Worm (Caenorhabditis elegans): ENCODE data around the gene acy-1.

The acy-1 gene

ce11 chrIII:4693695-4694094, 28.2 kb upstream of the acy-1 start, which contains the start of gene T04A8.8:
Gene T04A8.8, plus strand, starts transcription at chrIII:4693995.
- TF ChIP-seq elt-1 (tag; optimal IDR thresholded peaks at IDR 0.05) (no peak), blmp-1 (tag; optimal IDR thresholded peaks at IDR 0.05; ENCODE audit: insufficient read depth) (no peak), nhr-129 (tag; optimal IDR thresholded peaks at IDR 0.05) (no peak), C34F6.9 (tag; optimal IDR thresholded peaks at IDR 0.05) (no peak), peb-1 (tag; optimal IDR thresholded peaks at IDR 0.05) (no peak), nhr-11 (tag; optimal IDR thresholded peaks at IDR 0.05) (no peak), sma-9 (GFP tag; optimal IDR thresholded peaks at IDR 0.05) (no peak), sma-9 (tag; optimal IDR thresholded peaks at IDR 0.05) (no peak), crh-2 (tag; optimal IDR thresholded peaks at IDR 0.05) (no peak), mdl-1 (tag; optimal IDR thresholded peaks at IDR 0.05) (no peak), nhr-23 (tag; optimal IDR thresholded peaks at IDR 0.05) (no peak), fos-1 (tag; optimal IDR thresholded peaks at IDR 0.05) (no peak), aly-2 (tag; optimal IDR thresholded peaks at IDR 0.05) (no peak), unc-62 (GFP tag; optimal IDR thresholded peaks at IDR 0.05) (no peak), ceh-16 (tag; optimal IDR thresholded peaks at IDR 0.05) (no peak), unc-39 (tag; optimal IDR thresholded peaks at IDR 0.05) (no peak)

ce11 chrIII:4695057-4695456, 26.8 kb upstream of the acy-1 start, which contains the start of gene T04A8.7:
Gene T04A8.7, plus strand, starts transcription at chrIII:4695357.
- no peak for TF ChIP-seq ceh-16 (tag; optimal IDR thresholded peaks at IDR 0.05)

ce11 chrIII:4696903-4697302, 25.0 kb upstream of the acy-1 start:
- no peak for TF ChIP-seq ZK546.5 (tag; optimal IDR thresholded peaks at IDR 0.05)
- TF ChIP-seq lsy-2 (tag; optimal IDR thresholded peaks at IDR 0.05): no peak
- TF ChIP-seq elt-3 (tag; optimal IDR thresholded peaks at IDR 0.05): no peak
- no peak for TF ChIP-seq aly-2 (tag; optimal IDR thresholded peaks at IDR 0.05)
- no peak for TF ChIP-seq F13H6.1 (tag; optimal IDR thresholded peaks at IDR 0.05)
- TF ChIP-seq nhr-10 (tag; optimal IDR thresholded peaks at IDR 0.05): no peak
- TF ChIP-seq nhr-25 (tag; optimal IDR thresholded peaks at IDR 0.05): no peak
- TF ChIP-seq peb-1 (tag; optimal IDR thresholded peaks at IDR 0.05): no peak
- no peak for TF ChIP-seq unc-62 (GFP tag; optimal IDR thresholded peaks at IDR 0.05)
- TF ChIP-seq Y55F3AM.14 (GFP tag; optimal IDR thresholded peaks at IDR 0.05): no peak
- TF ChIP-seq nhr-77 (tag; optimal IDR thresholded peaks at IDR 0.05): no peak

ce11 chrIII:4697819-4698218, 24.1 kb upstream of the acy-1 start, which contains the start of gene dnj-18:
Gene dnj-18, plus strand, starts transcription at chrIII:4698119.
- TF ChIP-seq unc-55 (GFP tag; optimal IDR thresholded peaks at IDR 0.05) (no peak), lin-39 (tag; optimal IDR thresholded peaks at IDR 0.05) (no peak), nhr-21 (tag; optimal IDR thresholded peaks at IDR 0.05) (no peak), crh-2 (tag; optimal IDR thresholded peaks at IDR 0.05) (no peak), alr-1 (tag; optimal IDR thresholded peaks at IDR 0.05) (no peak), nhr-237 (tag; optimal IDR thresholded peaks at IDR 0.05) (no peak), ama-1 (optimal IDR thresholded peaks at IDR 0.05) (no peak), C34F6.9 (tag; optimal IDR thresholded peaks at IDR 0.05) (no peak), mbf-1 (tag; optimal IDR thresholded peaks at IDR 0.05) (no peak), sma-9 (GFP tag; optimal IDR thresholded peaks at IDR 0.05) (no peak), sma-9 (tag; optimal IDR thresholded peaks at IDR 0.05) (no peak), ztf-1 (GFP tag; conservative IDR thresholded peaks at IDR 0.05) (no peak), ceh-16 (tag; optimal IDR thresholded peaks at IDR 0.05) (no peak), nhr-129 (tag; optimal IDR thresholded peaks at IDR 0.05) (no peak), nhr-11 (tag; optimal IDR thresholded peaks at IDR 0.05) (no peak), ztf-4 (tag; optimal IDR thresholded peaks at IDR 0.05) (no peak), fos-1 (tag; optimal IDR thresholded peaks at IDR 0.05) (no peak), nhr-77 (tag; optimal IDR thresholded peaks at IDR 0.05) (no peak), nhr-25 (tag; optimal IDR thresholded peaks at IDR 0.05) (no peak), ztf-11 (tag; optimal IDR thresholded peaks at IDR 0.05) (no peak), blmp-1 (tag; optimal IDR thresholded peaks at IDR 0.05; ENCODE audit: insufficient read depth) (no peak)

- TF ChIP-seq mdl-1 (tag; optimal IDR thresholded peaks at IDR 0.05) (no peak), lin-11 (tag; optimal IDR thresholded peaks at IDR 0.05) (no peak), ZK546.5 (tag; optimal IDR thresholded peaks at IDR 0.05) (no peak), peb-1 (tag; optimal IDR thresholded peaks at IDR 0.05) (no peak), crh-2 (tag; optimal IDR thresholded peaks at IDR 0.05) (no peak), sem-4 (tag; optimal IDR thresholded peaks at IDR 0.05) (no peak), elt-1 (tag; optimal IDR thresholded peaks at IDR 0.05) (no peak)
Observed at ce11 chrIII:4699922-4700321, 22.0 kb upstream of the acy-1 start, which contains the start of gene sel-13. Gene sel-13, minus strand, starts transcription at chrIII:4700224.
